Fruit fly (Drosophila melanogaster) Kc167 (cell line): ENCODE data around the gene LKRSDH.

Experiments
- Myc ChIP-seq: fragments of >200 bp; optimal IDR thresholded peaks from 2 replicates; lab custom pipeline; 2017; ENCODE audit warnings: missing external identifiers
- Sin3A ChIP-seq: fragments of >200 bp; optimal IDR thresholded peaks from 2 replicates; lab custom pipeline; 2018; ENCODE audit warnings: missing external identifiers
- h ChIP-seq: fragments of >200 bp; optimal IDR thresholded peaks from 3 replicates; lab custom pipeline; 2018; ENCODE audit warnings: missing external identifiers
- insv ChIP-seq: fragments of >200 bp; optimal IDR thresholded peaks from 3 replicates; lab custom pipeline; 2018; ENCODE audit warnings: missing external identifiers
- psq ChIP-seq: fragments of >200 bp; optimal IDR thresholded peaks from 2 replicates; lab custom pipeline; 2017; ENCODE audit warnings: missing external identifiers
- ttk ChIP-seq: sonication (Bioruptor generic); optimal IDR thresholded peaks from 2 replicates; lab custom pipeline; 2017; ENCODE audit warnings: missing external identifiers

dm6 chr2L:7744208-7744607, 51.6 kb downstream of the LKRSDH start:
- TF ChIP-seq h (no peak), psq (lab: Kevin White, UChicago) (no peak), Myc (lab: Kevin White, UChicago) (no peak), insv (lab: Kevin White, UChicago) (no peak), Sin3A (no peak), ttk (no peak)
